Fruit fly (Drosophila melanogaster): ENCODE measurements around the gene t.

dm6 chrX:9191357-9191756, 31.7 kb downstream of the t start, which contains the start of gene CG12057:
- TF ChIP-seq Mnt (GFP tag; optimal IDR thresholded peaks at IDR 0.05) = no peak
- no peak for TF ChIP-seq CG33017 (tag; optimal IDR thresholded peaks at IDR 0.05)
- no peak for TF ChIP-seq toe (GFP tag; optimal IDR thresholded peaks at IDR 0.05)
- TF ChIP-seq Hr96 (GFP tag; optimal IDR thresholded peaks at IDR 0.05) = no peak
- no peak for TF ChIP-seq CG12768 (GFP tag; optimal IDR thresholded peaks at IDR 0.05)
- TF ChIP-seq ovo (GFP tag; optimal IDR thresholded peaks at IDR 0.05) = no peak
- no peak for TF ChIP-seq CG7045 (GFP tag; optimal IDR thresholded peaks at IDR 0.05)
- TF ChIP-seq Crg-1 (GFP tag; optimal IDR thresholded peaks at IDR 0.05) = no peak
- TF ChIP-seq cic (GFP tag; optimal IDR thresholded peaks at IDR 0.05) = no peak
- TF ChIP-seq kay (GFP tag; ENCODE audit: borderline replicate concordance) = no peak
- TF ChIP-seq CG7101 (tag; optimal IDR thresholded peaks at IDR 0.05) = no peak
- no peak for TF ChIP-seq CG14711 (tag; optimal IDR thresholded peaks at IDR 0.05)
- no peak for TF ChIP-seq pad (GFP tag; optimal IDR thresholded peaks at IDR 0.05)
